Worm (Caenorhabditis elegans): Measurements from ENCODE around the gene spp-5.

spp-5 gene

ce11 chrX:7318639-7319038 is 1.5 kb downstream of the spp-5 start, which contains the start of gene spp-4:
TSS of gene spp-4 (minus strand) at chrX:7318756.
- TF ChIP-seq tbx-2 (tag; optimal IDR thresholded peaks at IDR 0.05): no peak
- TF ChIP-seq elt-2 (tag; optimal IDR thresholded peaks at IDR 0.05): peak; percentile 84
- TF ChIP-seq ceh-9 (tag; optimal IDR thresholded peaks at IDR 0.05): no peak

DNA sequence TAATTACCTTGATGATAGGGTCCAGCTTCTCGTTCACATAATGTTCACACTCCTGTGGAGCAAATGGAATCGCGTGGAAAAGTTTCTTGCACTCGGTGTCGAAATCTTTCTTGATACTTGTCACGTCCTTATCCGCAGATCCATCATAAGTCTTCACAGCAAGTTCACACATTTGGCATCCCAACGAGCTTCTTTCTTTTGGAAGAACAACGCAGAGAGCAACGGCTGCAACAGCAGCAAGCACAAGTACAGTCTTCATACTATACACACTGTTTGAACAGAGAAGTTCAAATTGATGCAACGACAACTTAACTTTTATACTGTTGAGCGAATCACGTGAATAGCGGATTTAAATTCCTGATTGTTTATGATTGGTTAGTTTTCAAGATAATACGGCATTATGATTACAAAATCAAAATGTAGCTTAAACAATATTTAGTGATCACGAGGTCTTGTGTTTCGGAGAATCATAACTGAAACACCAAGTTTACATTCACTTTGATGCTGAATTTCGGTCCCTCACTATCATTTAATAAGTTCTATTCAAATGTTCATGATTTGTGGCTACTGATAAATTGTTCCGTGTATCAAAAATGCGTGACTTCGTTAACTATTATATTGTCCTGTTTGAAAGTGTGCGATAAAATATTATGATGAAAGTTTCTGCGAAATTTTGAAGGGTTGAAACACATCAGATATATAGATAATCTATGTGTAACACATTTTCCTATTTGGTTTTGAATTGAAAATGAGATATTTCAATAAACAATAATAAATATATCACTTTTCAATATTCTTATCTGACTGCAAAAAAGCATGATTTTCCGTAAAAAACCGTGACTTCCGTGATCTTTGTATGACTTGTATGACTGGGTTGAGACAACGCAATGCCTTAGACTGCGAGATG is 3.4 kb downstream of the spp-5 start, which contains the start of the genes spp-2 and spp-6:
Gene spp-2, minus strand, starts transcription at position 334 of the 907 bp plus-strand sequence.
Gene spp-6, plus strand, starts transcription at position 857 of the 907 bp plus-strand sequence.
- TF ChIP-seq ama-1 (optimal IDR thresholded peaks at IDR 0.05) (peak; percentile 71), elt-2 (tag; optimal IDR thresholded peaks at IDR 0.05) (peak; percentile 90), pqm-1 (tag; optimal IDR thresholded peaks at IDR 0.05) (peak; percentile 85), fkh-2 (tag; optimal IDR thresholded peaks at IDR 0.05) (no peak), pha-4 (tag; optimal IDR thresholded peaks at IDR 0.05) (peak; percentile 29), jun-1 (tag; optimal IDR thresholded peaks at IDR 0.05) (no peak), eor-1 (tag; optimal IDR thresholded peaks at IDR 0.05) (no peak), nhr-12 (tag; optimal IDR thresholded peaks at IDR 0.05) (no peak)

DNA sequence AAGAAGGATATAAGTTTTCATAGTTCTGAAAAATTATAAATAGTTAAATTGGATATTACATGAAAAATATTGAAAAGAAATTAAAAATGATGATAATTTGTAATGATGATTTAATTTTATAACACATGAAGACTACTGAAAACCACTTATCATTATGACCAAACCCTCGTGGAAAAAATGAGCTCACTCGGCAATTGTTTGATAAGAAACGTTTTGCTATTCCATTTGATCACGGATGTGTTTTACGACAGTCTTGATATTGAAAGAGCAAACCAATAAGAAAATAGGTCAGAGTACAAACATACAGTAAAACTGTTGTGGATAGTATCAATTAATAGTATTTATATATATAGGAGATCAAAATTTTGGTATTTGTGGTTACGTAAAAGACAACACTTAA is 4.8 kb downstream of the spp-5 start, which contains the start of gene spp-3:
Gene spp-3, minus strand, starts transcription at position 25 of the 400 bp plus-strand sequence.
- TF ChIP-seq elt-2 (tag; optimal IDR thresholded peaks at IDR 0.05) (peak; percentile 96), nfya-1 (tag; optimal IDR thresholded peaks at IDR 0.05; ENCODE audit: insufficient read depth) (peak; percentile 48), egl-27 (tag; optimal IDR thresholded peaks at IDR 0.05) (no peak), jun-1 (tag; optimal IDR thresholded peaks at IDR 0.05) (peak; percentile 57), sea-2 (GFP tag; optimal IDR thresholded peaks at IDR 0.05) (no peak), pqm-1 (tag; optimal IDR thresholded peaks at IDR 0.05) (peak; percentile 93), skn-1 (tag; optimal IDR thresholded peaks at IDR 0.05) (peak; percentile 88), lin-15B (tag; optimal IDR thresholded peaks at IDR 0.05) (no peak), pha-4 (tag; optimal IDR thresholded peaks at IDR 0.05) (peak; percentile 38), elt-1 (tag; optimal IDR thresholded peaks at IDR 0.05) (no peak)

ce11 chrX:7314564-7314963 is 5.6 kb downstream of the spp-5 start:
- TF ChIP-seq pqm-1 (tag; optimal IDR thresholded peaks at IDR 0.05) (peak; percentile 4), fkh-2 (tag; optimal IDR thresholded peaks at IDR 0.05) (no peak), nhr-43 (tag; optimal IDR thresholded peaks at IDR 0.05; ENCODE audit: poor library complexity, severe bottlenecking) (no peak), jun-1 (tag; optimal IDR thresholded peaks at IDR 0.05) (no peak), elt-2 (tag; optimal IDR thresholded peaks at IDR 0.05) (peak; percentile 54), unc-62 (GFP tag; optimal IDR thresholded peaks at IDR 0.05) (no peak)

ce11 chrX:7313236-7313635 is 6.9 kb downstream of the spp-5 start:
- TF ChIP-seq nhr-25 (tag; optimal IDR thresholded peaks at IDR 0.05) (no peak), aly-2 (tag; optimal IDR thresholded peaks at IDR 0.05) (no peak), pha-4 (tag; optimal IDR thresholded peaks at IDR 0.05) (no peak), nhr-237 (tag; optimal IDR thresholded peaks at IDR 0.05) (no peak), egl-27 (tag; optimal IDR thresholded peaks at IDR 0.05) (no peak), sea-2 (GFP tag; optimal IDR thresholded peaks at IDR 0.05) (no peak), fos-1 (tag; optimal IDR thresholded peaks at IDR 0.05) (no peak), nhr-77 (tag; optimal IDR thresholded peaks at IDR 0.05) (no peak), ceh-16 (tag; optimal IDR thresholded peaks at IDR 0.05) (no peak), ZK546.5 (tag; optimal IDR thresholded peaks at IDR 0.05) (no peak), zag-1 (tag; optimal IDR thresholded peaks at IDR 0.05) (no peak), egl-5 (tag; optimal IDR thresholded peaks at IDR 0.05) (no peak), snpc-4 (tag; optimal IDR thresholded peaks at IDR 0.05) (no peak)

DNA sequence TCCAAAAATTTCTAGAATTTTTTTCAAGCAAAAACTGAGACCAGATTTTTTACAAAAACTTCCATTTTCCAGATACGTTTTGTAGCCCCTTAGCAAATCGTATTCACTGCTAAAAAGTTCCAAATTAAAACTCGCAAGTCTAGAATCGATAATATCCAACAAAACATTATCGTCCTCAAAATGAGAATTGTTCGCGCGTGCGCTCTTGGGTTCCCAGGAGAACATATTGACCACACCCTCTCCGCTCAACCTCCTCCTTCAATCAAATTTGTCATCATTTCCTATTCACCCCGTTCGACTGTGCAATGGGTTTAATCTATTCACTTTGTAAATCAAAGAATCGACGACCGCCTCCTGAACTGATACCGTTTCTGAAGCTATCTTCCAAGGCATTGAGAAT is 8.3 kb downstream of the spp-5 start:
- no peak for TF ChIP-seq skn-1 (tag; optimal IDR thresholded peaks at IDR 0.05)
- TF ChIP-seq nhr-76 (tag; optimal IDR thresholded peaks at IDR 0.05): no peak
- TF ChIP-seq egl-27 (tag; optimal IDR thresholded peaks at IDR 0.05): no peak
- no peak for TF ChIP-seq nhr-77 (tag; optimal IDR thresholded peaks at IDR 0.05)
- TF ChIP-seq nhr-25 (tag; optimal IDR thresholded peaks at IDR 0.05): no peak
- TF ChIP-seq elt-1 (tag; optimal IDR thresholded peaks at IDR 0.05): no peak
- TF ChIP-seq sea-2 (GFP tag; optimal IDR thresholded peaks at IDR 0.05): no peak
- no peak for TF ChIP-seq ztf-11 (tag; optimal IDR thresholded peaks at IDR 0.05)
- no peak for TF ChIP-seq eor-1 (tag; optimal IDR thresholded peaks at IDR 0.05)
- no peak for TF ChIP-seq fos-1 (tag; optimal IDR thresholded peaks at IDR 0.05)
- TF ChIP-seq jun-1 (tag; optimal IDR thresholded peaks at IDR 0.05): no peak
- TF ChIP-seq nhr-237 (tag; optimal IDR thresholded peaks at IDR 0.05): no peak
- TF ChIP-seq ceh-9 (tag; optimal IDR thresholded peaks at IDR 0.05): no peak
- no peak for TF ChIP-seq unc-62 (GFP tag; optimal IDR thresholded peaks at IDR 0.05)
- TF ChIP-seq snpc-4 (tag; optimal IDR thresholded peaks at IDR 0.05): no peak
- TF ChIP-seq fkh-10 (GFP tag; optimal IDR thresholded peaks at IDR 0.05): no peak
- TF ChIP-seq ceh-28 (tag; optimal IDR thresholded peaks at IDR 0.05): no peak
- TF ChIP-seq pqm-1 (tag; optimal IDR thresholded peaks at IDR 0.05): no peak
- no peak for TF ChIP-seq lin-15B (tag; optimal IDR thresholded peaks at IDR 0.05)
- TF ChIP-seq elt-3 (tag; optimal IDR thresholded peaks at IDR 0.05): no peak
